Fruit fly (Drosophila melanogaster) whole organism, embryonic: ENCODE results near the gene CG5644.

Experiments
- Abd-B ChIP-seq: fragments of 200-800 bp; sonication (Bioruptor generic); optimal IDR thresholded peaks from 2 replicates; lab custom pipeline; 2018; ENCODE audit warnings: missing biosample characterization, mild to moderate bottlenecking, missing genetic modification characterization, moderate library complexity
- Bgb ChIP-seq: fragments of 200-800 bp; sonication (Bioruptor generic); IDR thresholded peaks from 2 replicates; pipeline ENCODE4 v1.3.6; 2022; ENCODE audit warnings: missing biosample characterization, missing genetic modification characterization; ENCODE audit not compliant: partially characterized antibody
- CG1024 ChIP-seq: fragments of 200-800 bp; sonication (Bioruptor generic); IDR thresholded peaks from 2 replicates; pipeline ENCODE4 v1.3.6; 2022; ENCODE audit warnings: missing biosample characterization, missing genetic modification characterization
- CG11504 ChIP-seq: fragments of 200-800 bp; sonication (Bioruptor generic); optimal IDR thresholded peaks from 3 replicates; lab custom pipeline; 2019; ENCODE audit warnings: missing biosample characterization, mild to moderate bottlenecking, missing genetic modification characterization, moderate library complexity
- CG12104 ChIP-seq: fragments of 200-800 bp; sonication (Bioruptor generic); optimal IDR thresholded peaks from 3 replicates; lab custom pipeline; 2016; ENCODE audit warnings: missing biosample characterization, missing genetic modification characterization
- CG12155 ChIP-seq: fragments of 200-800 bp; sonication (Bioruptor generic); optimal IDR thresholded peaks from 3 replicates; lab custom pipeline; 2016; ENCODE audit warnings: missing biosample characterization, missing genetic modification characterization
- CG12659 ChIP-seq: fragments of 200-800 bp; sonication (Bioruptor generic); optimal IDR thresholded peaks from 3 replicates; lab custom pipeline; 2017; ENCODE audit warnings: mild to moderate bottlenecking, missing biosample characterization, missing genetic modification reagents, missing genetic modification characterization
- CG13287 ChIP-seq: fragments of 200-800 bp; sonication (Bioruptor generic); IDR thresholded peaks from 2 replicates; pipeline ENCODE4 v1.3.6; 2022; ENCODE audit warnings: missing biosample characterization, missing genetic modification characterization; ENCODE audit not compliant: partially characterized antibody
- CG15011 ChIP-seq: fragments of 200-800 bp; sonication (Bioruptor generic); optimal IDR thresholded peaks from 3 replicates; lab custom pipeline; 2018; ENCODE audit warnings: missing biosample characterization, mild to moderate bottlenecking, missing genetic modification characterization
- CG18011 ChIP-seq: fragments of 200-800 bp; sonication (Bioruptor generic); optimal IDR thresholded peaks from 2 replicates; lab custom pipeline; 2017; ENCODE audit warnings: missing biosample characterization, missing genetic modification characterization, mild to moderate bottlenecking, moderate library complexity, missing genotype
- CG2129 ChIP-seq: fragments of 200-800 bp; sonication (Bioruptor generic); IDR thresholded peaks from 2 replicates; pipeline ENCODE4 v1.3.6; 2022; ENCODE audit warnings: missing biosample characterization, missing genetic modification characterization; ENCODE audit not compliant: partially characterized antibody
- CG31224 ChIP-seq: fragments of 200-800 bp; sonication (Bioruptor generic); IDR thresholded peaks from 2 replicates; pipeline ENCODE4 v1.3.6; 2022; ENCODE audit warnings: missing biosample characterization, missing genetic modification characterization
- CG34224 ChIP-seq: fragments of 200-800 bp; sonication (Bioruptor generic); IDR thresholded peaks from 3 replicates; pipeline ENCODE4 v1.3.6; 2022; ENCODE audit warnings: missing biosample characterization, missing genetic modification characterization; ENCODE audit not compliant: partially characterized antibody
- CG4404 ChIP-seq: fragments of 200-800 bp; sonication (Bioruptor generic); IDR thresholded peaks from 2 replicates; pipeline ENCODE4 v1.3.6; 2022; ENCODE audit warnings: missing biosample characterization, missing genetic modification characterization
- CG7357 ChIP-seq: fragments of 200-800 bp; sonication (Bioruptor generic); IDR thresholded peaks from 3 replicates; pipeline ENCODE4 v1.3.6; 2022; ENCODE audit warnings: missing biosample characterization, missing genetic modification characterization
- CG8281 ChIP-seq: fragments of 200-800 bp; sonication (Bioruptor generic); optimal IDR thresholded peaks from 2 replicates; lab custom pipeline; 2018; ENCODE audit warnings: missing biosample characterization, mild to moderate bottlenecking, missing genetic modification characterization, moderate library complexity
- Dp ChIP-seq: fragments of 200-800 bp; sonication (Bioruptor generic); optimal IDR thresholded peaks from 2 replicates; lab custom pipeline; 2018; ENCODE audit warnings: missing biosample characterization, mild to moderate bottlenecking, missing genetic modification characterization, moderate library complexity
- Eip74EF ChIP-seq, 2 experiments: fragments of 200-800 bp in 1 of 2; fragments of >200 bp in 1 of 2; sonication (Bioruptor generic) in 1 of 2; optimal IDR thresholded peaks; 2 replicates each; lab custom pipeline; 2017 to 2019; ENCODE audit warnings: missing biosample characterization in 2 of 2, missing genetic modification characterization in 2 of 2, mild to moderate bottlenecking in 1 of 2, moderate library complexity in 1 of 2
- Fer2 ChIP-seq: fragments of 200-800 bp; sonication (Bioruptor generic); optimal IDR thresholded peaks from 2 replicates; lab custom pipeline; 2018; ENCODE audit warnings: missing biosample characterization, mild to moderate bottlenecking, missing genetic modification characterization, moderate library complexity
- Fer3 ChIP-seq: fragments of 200-800 bp; sonication (Bioruptor generic); optimal IDR thresholded peaks from 2 replicates; lab custom pipeline; 2018; ENCODE audit warnings: missing biosample characterization, mild to moderate bottlenecking, missing genetic modification characterization, moderate library complexity
- HHEX ChIP-seq: fragments of 200-800 bp; sonication (Bioruptor generic); optimal IDR thresholded peaks from 3 replicates; lab custom pipeline; 2017; ENCODE audit warnings: missing biosample characterization, mild to moderate bottlenecking, missing genetic modification characterization, missing genetic modification reagents
- Hey ChIP-seq: fragments of 200-800 bp; sonication (Bioruptor generic); optimal IDR thresholded peaks from 3 replicates; lab custom pipeline; 2018; ENCODE audit warnings: missing biosample characterization, mild to moderate bottlenecking, missing genetic modification characterization
- Hr51 ChIP-seq, 2 experiments: fragments of 200-800 bp; sonication (Bioruptor generic); optimal IDR thresholded peaks; 2 replicates in 1 of 2; 3 replicates in 1 of 2; lab custom pipeline; 2016 to 2018; ENCODE audit warnings: missing biosample characterization in 2 of 2, missing genetic modification characterization in 2 of 2, mild to moderate bottlenecking in 1 of 2, moderate library complexity in 1 of 2
- Mad ChIP-seq: fragments of 200-800 bp; sonication (Bioruptor generic); optimal IDR thresholded peaks from 2 replicates; lab custom pipeline; 2016; ENCODE audit warnings: missing biosample characterization, missing genetic modification characterization
- NC2β ChIP-seq: fragments of 200-800 bp; sonication (Bioruptor generic); optimal IDR thresholded peaks from 2 replicates; lab custom pipeline; 2016; ENCODE audit warnings: missing biosample characterization, missing genetic modification characterization
- Nf-YA ChIP-seq: fragments of 200-800 bp; sonication (Bioruptor generic); IDR thresholded peaks from 2 replicates; pipeline ENCODE4 v1.3.6; 2022; ENCODE audit warnings: missing biosample characterization, missing genetic modification characterization
- Six4 ChIP-seq: fragments of 200-800 bp; sonication (Bioruptor generic); optimal IDR thresholded peaks from 2 replicates; lab custom pipeline; 2016; ENCODE audit warnings: missing biosample characterization, missing genetic modification characterization
- Sox100B ChIP-seq: fragments of 200-800 bp; sonication (Bioruptor generic); optimal IDR thresholded peaks from 3 replicates; lab custom pipeline; 2018; ENCODE audit warnings: missing biosample characterization, mild to moderate bottlenecking, missing genetic modification characterization
- ap ChIP-seq: fragments of 200-800 bp; sonication (Bioruptor generic); IDR thresholded peaks from 2 replicates; pipeline ENCODE4 v1.3.6; 2022; ENCODE audit warnings: missing biosample characterization, missing genetic modification characterization
- az2 ChIP-seq: fragments of 200-800 bp; sonication (Bioruptor generic); optimal IDR thresholded peaks from 3 replicates; lab custom pipeline; 2016; ENCODE audit warnings: missing biosample characterization, missing genetic modification characterization
- cato ChIP-seq: fragments of 200-800 bp; sonication (Bioruptor generic); optimal IDR thresholded peaks from 2 replicates; lab custom pipeline; 2016; ENCODE audit warnings: missing biosample characterization, missing genetic modification characterization, borderline replicate concordance
- da ChIP-seq: fragments of 200-800 bp; sonication (Bioruptor generic); optimal IDR thresholded peaks from 2 replicates; lab custom pipeline; 2016; ENCODE audit warnings: missing biosample characterization, missing genetic modification characterization
- esg ChIP-seq: fragments of 200-800 bp; sonication (Bioruptor generic); conservative IDR thresholded peaks from 2 replicates; pipeline ENCODE4 v1.3.6; 2022; ENCODE audit warnings: missing biosample characterization, missing genetic modification characterization
- fd102C ChIP-seq: fragments of 200-800 bp; sonication (Bioruptor generic); optimal IDR thresholded peaks from 2 replicates; lab custom pipeline; 2018; ENCODE audit warnings: missing biosample characterization, mild to moderate bottlenecking, missing genetic modification characterization, moderate library complexity
- gt ChIP-seq: fragments of 200-800 bp; sonication (Bioruptor generic); IDR thresholded peaks from 2 replicates; pipeline ENCODE4 v1.3.6; 2022; ENCODE audit warnings: missing biosample characterization, missing genetic modification characterization
- ind ChIP-seq: fragments of 200-800 bp; sonication (Bioruptor generic); optimal IDR thresholded peaks from 3 replicates; lab custom pipeline; 2016; ENCODE audit warnings: missing biosample characterization, missing genetic modification characterization
- kni ChIP-seq: fragments of 200-800 bp; sonication (Bioruptor generic); optimal IDR thresholded peaks from 3 replicates; lab custom pipeline; 2017; ENCODE audit warnings: mild to moderate bottlenecking, missing biosample characterization, missing genetic modification reagents, missing genetic modification characterization
- onecut ChIP-seq: fragments of 200-800 bp; sonication (Bioruptor generic); IDR thresholded peaks from 2 replicates; pipeline ENCODE4 v1.3.6; 2022; ENCODE audit warnings: missing biosample characterization, missing genetic modification characterization
- otp ChIP-seq: fragments of 200-800 bp; sonication (Bioruptor generic); IDR thresholded peaks from 3 replicates; pipeline ENCODE4, ENCODE4 v1.3.6; 2022; ENCODE audit warnings: missing biosample characterization, missing genetic modification characterization
- pzg ChIP-seq: fragments of 200-800 bp; sonication (Bioruptor generic); optimal IDR thresholded peaks from 3 replicates; lab custom pipeline; 2018; ENCODE audit warnings: missing biosample characterization, mild to moderate bottlenecking, missing genetic modification characterization, moderate library complexity
- run ChIP-seq: fragments of 200-800 bp; sonication (Bioruptor generic); optimal IDR thresholded peaks from 3 replicates; lab custom pipeline; 2018; ENCODE audit warnings: missing biosample characterization, mild to moderate bottlenecking, missing genetic modification characterization
- sens-2 ChIP-seq: fragments of 200-800 bp; sonication (Bioruptor generic); IDR thresholded peaks from 2 replicates; pipeline ENCODE4 v1.3.6; 2022; ENCODE audit warnings: missing biosample characterization, missing genetic modification characterization
- sisA ChIP-seq: fragments of 200-800 bp; sonication (Bioruptor generic); IDR thresholded peaks from 2 replicates; pipeline ENCODE4 v1.3.6; 2022; ENCODE audit warnings: missing biosample characterization, missing genetic modification characterization
- so ChIP-seq: fragments of 200-800 bp; sonication (Bioruptor generic); IDR thresholded peaks from 3 replicates; pipeline ENCODE4 v1.3.6; 2022; ENCODE audit warnings: missing biosample characterization, missing genetic modification characterization
- ssp ChIP-seq: fragments of 200-800 bp; sonication (Bioruptor generic); IDR thresholded peaks from 2 replicates; pipeline ENCODE4 v1.3.6; 2022; ENCODE audit warnings: missing biosample characterization, missing genetic modification characterization
- tna ChIP-seq: fragments of 200-800 bp; sonication (Bioruptor generic); IDR thresholded peaks from 2 replicates; pipeline ENCODE4 v1.3.6; 2022; ENCODE audit warnings: missing biosample characterization, missing genetic modification characterization; ENCODE audit not compliant: partially characterized antibody
- vfl ChIP-seq: fragments of 200-800 bp; sonication (Bioruptor generic); optimal IDR thresholded peaks from 2 replicates; lab custom pipeline; 2016; ENCODE audit warnings: missing biosample characterization, missing genetic modification characterization
- zen2 ChIP-seq: fragments of 200-800 bp; sonication (Bioruptor generic); IDR thresholded peaks from 3 replicates; pipeline ENCODE4 v1.3.6; 2022; ENCODE audit warnings: missing biosample characterization, missing genetic modification characterization; ENCODE audit not compliant: partially characterized antibody

The CG5644 gene

DNA sequence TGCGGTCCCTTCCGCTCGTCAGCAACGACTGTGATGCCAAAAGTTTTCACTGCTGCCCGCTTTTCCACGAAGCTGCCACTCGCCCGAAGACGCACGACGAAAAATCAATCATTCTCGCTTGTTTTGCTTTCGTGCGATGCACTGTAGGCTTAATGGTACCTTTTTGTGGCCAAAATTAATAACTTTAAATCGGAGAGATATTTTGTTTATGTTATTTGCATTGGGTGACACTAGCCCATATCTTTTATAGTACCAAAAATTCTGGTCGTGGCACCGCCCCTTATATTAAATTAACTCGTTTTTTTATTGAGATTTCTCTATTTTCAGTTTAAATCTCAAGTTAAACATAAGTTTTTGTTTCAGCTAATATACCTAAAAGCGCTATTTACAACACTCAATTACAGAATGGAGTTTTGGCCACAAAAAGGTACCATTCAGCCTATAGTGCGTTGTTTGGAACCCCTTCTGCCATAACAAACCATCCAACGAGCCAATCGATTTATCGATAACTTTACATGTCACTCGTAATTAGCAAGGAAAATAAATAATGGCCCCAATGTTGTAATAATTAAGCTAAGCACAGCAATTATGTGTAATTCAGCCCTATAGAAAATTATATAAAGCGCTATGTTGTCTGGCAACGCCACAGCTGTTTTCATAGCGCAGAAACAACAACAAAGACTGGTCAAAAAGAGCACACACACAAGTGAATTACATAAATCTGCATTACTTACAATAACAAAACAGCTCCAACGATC, 26.3 kb downstream of the CG5644 start (continued):
- TF ChIP-seq CG11504 (tag; lab: Kevin White, UChicago), result peak; percentile 80
- no peak for TF ChIP-seq CG2129 (GFP tag; lab: Robert Waterston, UW)
- TF ChIP-seq CG7357 (GFP tag; lab: Robert Waterston, UW), result peak; percentile 33; the same call in 1 of the 3 replicates
- TF ChIP-seq zen2 (GFP tag; lab: Robert Waterston, UW), result no peak
- no peak for TF ChIP-seq ssp (GFP tag; lab: Robert Waterston, UW)
- no peak for TF ChIP-seq sisA (GFP tag; lab: Robert Waterston, UW)
- peak; percentile 30 for TF ChIP-seq CG13287 (GFP tag; lab: Robert Waterston, UW)
- TF ChIP-seq Fer2 (tag; lab: Kevin White, UChicago), result peak; percentile 49
- TF ChIP-seq CG4404 (GFP tag; lab: Robert Waterston, UW), result no peak
- TF ChIP-seq otp, result 0 out of 3 replicates have a peak, but pooled peaks have one; percentile 45
- TF ChIP-seq vfl (GFP tag; lab: Kevin White, UChicago), result no peak
- no peak for TF ChIP-seq Hey (tag; lab: Kevin White, UChicago)
- TF ChIP-seq esg (GFP tag; lab: Robert Waterston, UW), result no peak
- TF ChIP-seq Dp (GFP tag; lab: Kevin White, UChicago), result no peak
- TF ChIP-seq tna (GFP tag; lab: Robert Waterston, UW), result no peak
- TF ChIP-seq CG18011 (GFP tag; lab: Kevin White, UChicago), result no peak
- TF ChIP-seq CG12659 (GFP tag; lab: Kevin White, UChicago), result peak; percentile 67
- TF ChIP-seq sens-2 (GFP tag; lab: Robert Waterston, UW), result no peak; the same call in 1 of the 2 replicates
- TF ChIP-seq da (GFP tag; lab: Kevin White, UChicago), result no peak
- peak; percentile 34; the same call in 1 of the 2 replicates for TF ChIP-seq CG31224 (GFP tag; lab: Robert Waterston, UW)
- TF ChIP-seq az2 (GFP tag; lab: Kevin White, UChicago), result peak; percentile 37
- peak in 1 of 2 experiments; percentile 18 for TF ChIP-seq Eip74EF (GFP tag; optimal IDR thresholded peaks at IDR 0.05; lab: Kevin White, UChicago)
- TF ChIP-seq fd102C (GFP tag; lab: Kevin White, UChicago), result no peak
- TF ChIP-seq CG12104 (GFP tag; lab: Kevin White, UChicago), result peak; percentile 28
- TF ChIP-seq CG34224, result no peak
- peak; percentile 87 for TF ChIP-seq CG12155 (GFP tag; lab: Kevin White, UChicago)
- peak; percentile 95 for TF ChIP-seq onecut (GFP tag; lab: Robert Waterston, UW)
- TF ChIP-seq Nf-YA (GFP tag; lab: Robert Waterston, UW), result no peak
- peak; percentile 57 for TF ChIP-seq CG15011 (GFP tag; lab: Kevin White, UChicago)
- no peak for TF ChIP-seq ap
- TF ChIP-seq pzg (GFP tag; lab: Kevin White, UChicago), result peak; percentile 21
- TF ChIP-seq Bgb (GFP tag; lab: Robert Waterston, UW), result peak; percentile 53
- TF ChIP-seq HHEX (GFP tag; lab: Kevin White, UChicago), result peak; percentile 75
- TF ChIP-seq Fer3, result peak; percentile 70
- TF ChIP-seq CG1024 (GFP tag; lab: Robert Waterston, UW), result no peak
- TF ChIP-seq Sox100B (GFP tag; lab: Kevin White, UChicago), result peak; percentile 84
- TF ChIP-seq gt, result no peak
- TF ChIP-seq CG8281 (tag; lab: Kevin White, UChicago), result peak; percentile 42
- no peak for TF ChIP-seq kni (GFP tag; lab: Kevin White, UChicago)
- TF ChIP-seq cato (GFP tag; lab: Kevin White, UChicago), result peak; percentile 22
- peak in 1 of 2 experiments; percentile 82 for TF ChIP-seq Hr51 (GFP tag; optimal IDR thresholded peaks at IDR 0.05; lab: Kevin White, UChicago)
- TF ChIP-seq ind (GFP tag; lab: Kevin White, UChicago), result peak; percentile 13
- TF ChIP-seq so, result no peak
- TF ChIP-seq Six4 (GFP tag; lab: Kevin White, UChicago), result no peak
- TF ChIP-seq Abd-B, result peak; percentile 64
- peak; percentile 48 for TF ChIP-seq Mad
- TF ChIP-seq NC2β (GFP tag; lab: Kevin White, UChicago), result no peak
- TF ChIP-seq run, result peak; percentile 42
